Worm (Caenorhabditis elegans) whole organism, late embryonic: ENCODE data around the gene C45B11.5.
A peak's percentile ranks its signal among the peaks of the same experiment; 100 is the strongest.

ENCODE experiments used
- C08G9.2 ChIP-seq: sonication (generic microtip); optimal IDR thresholded peaks from 2 replicates; lab custom pipeline; 2016; ENCODE audit warnings: mild to moderate bottlenecking, missing genetic modification characterization, moderate library complexity, missing compliant biosample characterization
- F13H6.1 ChIP-seq: sonication (generic microtip); optimal IDR thresholded peaks from 2 replicates; lab custom pipeline; 2016; ENCODE audit warnings: missing genetic modification characterization, missing compliant biosample characterization
- Y22D7AL.16 ChIP-seq: sonication (generic microtip); optimal IDR thresholded peaks from 2 replicates; lab custom pipeline; 2016; ENCODE audit warnings: missing genetic modification characterization, missing compliant biosample characterization
- ahr-1 ChIP-seq: sonication (generic microtip); optimal IDR thresholded peaks from 2 replicates; lab custom pipeline; 2016; ENCODE audit warnings: missing genetic modification characterization, missing compliant biosample characterization
- ama-1 ChIP-seq: fragments of 150-350 bp; optimal IDR thresholded peaks from 2 replicates; lab custom pipeline; 2014
- ceh-18 ChIP-seq: sonication (generic microtip); optimal IDR thresholded peaks from 2 replicates; lab custom pipeline; 2016; ENCODE audit warnings: missing genetic modification characterization, missing compliant biosample characterization
- ceh-2 ChIP-seq: sonication (generic microtip); optimal IDR thresholded peaks from 2 replicates; lab custom pipeline; 2016; ENCODE audit warnings: missing genotype, missing genetic modification characterization, missing compliant biosample characterization
- ceh-22 ChIP-seq: sonication (generic microtip); optimal IDR thresholded peaks from 2 replicates; lab custom pipeline; 2017; ENCODE audit warnings: missing biosample characterization, missing genetic modification characterization
- ceh-30 ChIP-seq: fragments of 150-350 bp; optimal IDR thresholded peaks from 2 replicates; lab custom pipeline; 2014; ENCODE audit warnings: missing biosample characterization, missing genetic modification characterization
- ceh-31 ChIP-seq: sonication (generic microtip); optimal IDR thresholded peaks from 2 replicates; lab custom pipeline; 2016; ENCODE audit warnings: missing genetic modification characterization, missing compliant biosample characterization
- ceh-34 ChIP-seq: sonication (generic microtip); optimal IDR thresholded peaks from 2 replicates; lab custom pipeline; 2016; ENCODE audit warnings: mild to moderate bottlenecking, missing genetic modification characterization, missing compliant biosample characterization
- ceh-48 ChIP-seq: sonication (generic microtip); optimal IDR thresholded peaks from 2 replicates; lab custom pipeline; 2016; ENCODE audit warnings: missing genetic modification characterization, inconsistent platforms, missing compliant biosample characterization
- dmd-4 ChIP-seq: sonication (generic microtip); optimal IDR thresholded peaks from 2 replicates; lab custom pipeline; 2016; ENCODE audit warnings: borderline replicate concordance, missing genetic modification characterization, missing compliant biosample characterization
- dve-1 ChIP-seq: sonication (generic microtip); optimal IDR thresholded peaks from 2 replicates; lab custom pipeline; 2017; ENCODE audit warnings: antibody characterized with exemption, mild to moderate bottlenecking, missing genetic modification characterization, missing compliant biosample characterization
- elt-2 ChIP-seq: sonication (generic microtip); optimal IDR thresholded peaks from 2 replicates; lab custom pipeline; 2016; ENCODE audit warnings: missing genetic modification reagents, missing genetic modification characterization, missing compliant biosample characterization
- ets-4 ChIP-seq: sonication (generic microtip); optimal IDR thresholded peaks from 2 replicates; lab custom pipeline; 2016; ENCODE audit warnings: missing genetic modification characterization, missing compliant biosample characterization
- fkh-10 ChIP-seq: fragments of 150-350 bp; optimal IDR thresholded peaks from 2 replicates; lab custom pipeline; 2014; ENCODE audit warnings: missing biosample characterization, missing genetic modification reagents, missing genetic modification characterization
- fkh-6 ChIP-seq: sonication (generic microtip); optimal IDR thresholded peaks from 2 replicates; lab custom pipeline; 2016; ENCODE audit warnings: missing genetic modification characterization, missing compliant biosample characterization
- gmeb-2 ChIP-seq: sonication (generic microtip); optimal IDR thresholded peaks from 2 replicates; lab custom pipeline; 2016; ENCODE audit warnings: missing genetic modification characterization, inconsistent platforms, missing compliant biosample characterization
- hlh-15 ChIP-seq: sonication (generic microtip); optimal IDR thresholded peaks from 2 replicates; lab custom pipeline; 2016; ENCODE audit warnings: missing genetic modification characterization, missing compliant biosample characterization
- hlh-8 ChIP-seq: sonication (generic microtip); optimal IDR thresholded peaks from 2 replicates; lab custom pipeline; 2016; ENCODE audit warnings: missing genotype, missing genetic modification characterization, missing compliant biosample characterization
- lim-6 ChIP-seq: sonication (generic microtip); optimal IDR thresholded peaks from 2 replicates; lab custom pipeline; 2016; ENCODE audit warnings: missing genetic modification characterization, missing compliant biosample characterization
- lin-11 ChIP-seq: fragments of 200-800 bp; sonication (Bioruptor generic); optimal IDR thresholded peaks from 2 replicates; lab custom pipeline; 2018; ENCODE audit warnings: mild to moderate bottlenecking, missing genetic modification characterization, missing compliant biosample characterization
- nfya-1 ChIP-seq: sonication (generic microtip); optimal IDR thresholded peaks from 2 replicates; lab custom pipeline; 2017; ENCODE audit warnings: missing genetic modification characterization, mild to moderate bottlenecking, missing compliant biosample characterization, antibody characterized with exemption, moderate library complexity
- nhr-232 ChIP-seq: sonication (generic microtip); optimal IDR thresholded peaks from 2 replicates; lab custom pipeline; 2016; ENCODE audit warnings: missing genetic modification characterization, missing compliant biosample characterization
- npax-4 ChIP-seq: sonication (generic microtip); optimal IDR thresholded peaks from 2 replicates; lab custom pipeline; 2016; ENCODE audit warnings: missing genetic modification characterization, missing compliant biosample characterization
- pat-9 ChIP-seq: fragments of 200-800 bp; sonication (Bioruptor generic); optimal IDR thresholded peaks from 2 replicates; lab custom pipeline; 2018; ENCODE audit warnings: mild to moderate bottlenecking, missing genetic modification characterization, moderate library complexity, missing compliant biosample characterization
- pax-1 ChIP-seq: fragments of 150-350 bp; optimal IDR thresholded peaks from 2 replicates; lab custom pipeline; 2014; ENCODE audit warnings: missing biosample characterization, missing genetic modification characterization
- pha-2 ChIP-seq: sonication (generic microtip); optimal IDR thresholded peaks from 2 replicates; lab custom pipeline; 2017; ENCODE audit warnings: mild to moderate bottlenecking, missing genetic modification characterization, missing compliant biosample characterization
- pqm-1 ChIP-seq: sonication (generic microtip); optimal IDR thresholded peaks from 2 replicates; lab custom pipeline; 2016; ENCODE audit warnings: missing genetic modification characterization, missing compliant biosample characterization
- ref-2 ChIP-seq: sonication (generic microtip); optimal IDR thresholded peaks from 2 replicates; lab custom pipeline; 2016; ENCODE audit warnings: missing genetic modification characterization, missing compliant biosample characterization
- rnt-1 ChIP-seq: sonication (generic microtip); optimal IDR thresholded peaks from 2 replicates; lab custom pipeline; 2016; ENCODE audit warnings: missing genetic modification characterization, missing compliant biosample characterization
- sdc-2 ChIP-seq: sonication (generic microtip); optimal IDR thresholded peaks from 2 replicates; lab custom pipeline; 2016; ENCODE audit warnings: missing genotype, missing genetic modification characterization, missing compliant biosample characterization
- sox-4 ChIP-seq: sonication (generic microtip); optimal IDR thresholded peaks from 2 replicates; lab custom pipeline; 2017; ENCODE audit warnings: mild to moderate bottlenecking, missing genetic modification characterization, inconsistent platforms, missing compliant biosample characterization
- syd-9 ChIP-seq: sonication (generic microtip); optimal IDR thresholded peaks from 2 replicates; lab custom pipeline; 2016; ENCODE audit warnings: mild to moderate bottlenecking, missing genetic modification characterization, moderate library complexity, missing compliant biosample characterization
- tbx-2 ChIP-seq: sonication (generic microtip); optimal IDR thresholded peaks from 2 replicates; lab custom pipeline; 2016; ENCODE audit warnings: missing genetic modification characterization, missing compliant biosample characterization
- tbx-7 ChIP-seq: sonication (generic microtip); optimal IDR thresholded peaks from 2 replicates; lab custom pipeline; 2016; ENCODE audit warnings: missing genotype, missing genetic modification characterization, missing compliant biosample characterization
- ttx-3 ChIP-seq: sonication (generic microtip); optimal IDR thresholded peaks from 2 replicates; lab custom pipeline; 2016; ENCODE audit warnings: missing genetic modification reagents, missing genetic modification characterization, missing compliant biosample characterization
- unc-55 ChIP-seq: sonication (generic microtip); optimal IDR thresholded peaks from 2 replicates; lab custom pipeline; 2017; ENCODE audit warnings: missing biosample characterization, missing genetic modification reagents, missing genetic modification characterization
- unc-86 ChIP-seq: sonication (generic microtip); optimal IDR thresholded peaks from 2 replicates; lab custom pipeline; 2016; ENCODE audit warnings: missing genetic modification characterization, missing compliant biosample characterization

The C45B11.5 gene

ce11 chrV:11082964-11083363, 41.4 kb downstream of the C45B11.5 start:
- TF ChIP-seq pqm-1 (tag; lab: Kevin White, UChicago) (no peak), fkh-6 (no peak), ceh-34 (no peak), ceh-48 (tag; lab: Kevin White, UChicago) (no peak), syd-9 (no peak), unc-86 (tag; lab: Kevin White, UChicago) (no peak), ahr-1 (no peak), C08G9.2 (tag; lab: Kevin White, UChicago) (no peak), tbx-7 (tag; lab: Kevin White, UChicago) (no peak), elt-2 (tag; lab: Kevin White, UChicago) (no peak), lim-6 (tag; lab: Kevin White, UChicago) (no peak), tbx-2 (no peak), ttx-3 (no peak), sox-4 (tag; lab: Kevin White, UChicago) (no peak), Y22D7AL.16 (no peak), gmeb-2 (tag; lab: Kevin White, UChicago) (no peak), hlh-15 (tag; lab: Kevin White, UChicago) (no peak)

- TF ChIP-seq ceh-31 (tag; lab: Kevin White, UChicago), result peak; percentile 53
- TF ChIP-seq ceh-22 (tag; lab: Kevin White, UChicago), result peak; percentile 62
- TF ChIP-seq unc-55, result peak; percentile 79
- no peak for TF ChIP-seq C08G9.2 (tag; lab: Kevin White, UChicago)
- TF ChIP-seq ceh-18, result peak; percentile 88
- peak; percentile 72 for TF ChIP-seq rnt-1 (tag; lab: Kevin White, UChicago)
- TF ChIP-seq ceh-48 (tag; lab: Kevin White, UChicago), result no peak
- peak; percentile 96 for TF ChIP-seq pax-1 (tag; lab: Kevin White, UChicago)
- TF ChIP-seq ceh-2 (tag; lab: Kevin White, UChicago), result peak; percentile 27
- peak; percentile 65 for TF ChIP-seq tbx-2
- TF ChIP-seq unc-86 (tag; lab: Kevin White, UChicago), result no peak
- peak; percentile 1 for TF ChIP-seq ets-4 (tag; lab: Kevin White, UChicago)
- TF ChIP-seq ref-2 (tag; lab: Kevin White, UChicago), result peak; percentile 3
- no peak for TF ChIP-seq sdc-2
- TF ChIP-seq fkh-10, result no peak
- peak; percentile 74 for TF ChIP-seq nfya-1 (tag; lab: Kevin White, UChicago)
- peak; percentile 48 for TF ChIP-seq dmd-4
- TF ChIP-seq pat-9, result peak; percentile 76
- no peak for TF ChIP-seq ceh-30
- TF ChIP-seq F13H6.1 (tag; lab: Kevin White, UChicago), result peak; percentile 16
- TF ChIP-seq ceh-34, result no peak
- TF ChIP-seq dve-1, result no peak
- peak; percentile 55 for TF ChIP-seq pha-2 (tag; lab: Kevin White, UChicago)
Observed at ce11 chrV:11083691-11084090, 42.1 kb downstream of the C45B11.5 start.

ce11 chrV:11087119-11087518, 45.5 kb downstream of the C45B11.5 start:
- TF ChIP-seq elt-2 (tag; lab: Kevin White, UChicago) (peak; percentile 98), ama-1 (no peak)

- TF ChIP-seq lin-11 (tag; lab: Kevin White, UChicago) (no peak), unc-86 (tag; lab: Kevin White, UChicago) (no peak), nhr-232 (tag; lab: Kevin White, UChicago) (no peak), syd-9 (no peak), hlh-8 (tag; lab: Kevin White, UChicago) (no peak), npax-4 (tag; lab: Kevin White, UChicago) (no peak), ceh-22 (tag; lab: Kevin White, UChicago) (no peak)
- TF ChIP-seq, all 69 proteins: peak for 0
Observed at ce11 chrV:11087519-11087998, 46.0 kb downstream of the C45B11.5 start, which contains the start of gene Y42A5A.1. Gene Y42A5A.1, plus strand, starts transcription at chrV:11087948.
